Worm (Caenorhabditis elegans) whole organism, L3 larva: ENCODE results near the gene eat-6.
A peak's percentile ranks its signal among the peaks of the same experiment; 100 is the strongest.

Source experiments
- R02D3.7 ChIP-seq: fragments of 150-350 bp; optimal IDR thresholded peaks from 2 replicates; lab custom pipeline; 2014; ENCODE audit warnings: missing biosample characterization, missing genetic modification characterization
- ZK546.5 ChIP-seq: sonication (generic microtip); optimal IDR thresholded peaks from 2 replicates; lab custom pipeline; 2017; ENCODE audit warnings: missing biosample characterization, missing genetic modification characterization
- aly-2 ChIP-seq: fragments of 150-350 bp; optimal IDR thresholded peaks from 2 replicates; lab custom pipeline; 2014; ENCODE audit warnings: missing biosample characterization, missing genetic modification characterization
- ama-1 ChIP-seq: fragments of 150-350 bp; optimal IDR thresholded peaks from 2 replicates; lab custom pipeline; 2018
- ceh-16 ChIP-seq: sonication (generic microtip); optimal IDR thresholded peaks from 2 replicates; lab custom pipeline; 2017; ENCODE audit warnings: missing biosample characterization, missing genetic modification characterization
- ceh-82 ChIP-seq: fragments of 150-350 bp; optimal IDR thresholded peaks from 2 replicates; lab custom pipeline; 2014; ENCODE audit warnings: missing biosample characterization, missing genetic modification characterization
- ceh-9 ChIP-seq: sonication (generic microtip); optimal IDR thresholded peaks from 2 replicates; lab custom pipeline; 2018; ENCODE audit warnings: missing biosample characterization, missing genetic modification characterization
- daf-12 ChIP-seq: fragments of 150-350 bp; optimal IDR thresholded peaks from 2 replicates; lab custom pipeline; 2014; ENCODE audit warnings: missing biosample characterization, missing genetic modification reagents, missing genetic modification characterization
- egl-27 ChIP-seq: sonication (generic microtip); optimal IDR thresholded peaks from 4 replicates; lab custom pipeline; 2017; ENCODE audit warnings: missing biosample characterization, missing genetic modification reagents, missing genetic modification characterization
- egl-5 ChIP-seq: fragments of 150-350 bp; optimal IDR thresholded peaks from 2 replicates; lab custom pipeline; 2017; ENCODE audit warnings: missing biosample characterization, missing genetic modification reagents, missing genetic modification characterization, inconsistent platforms
- elt-1 ChIP-seq: fragments of 150-350 bp; optimal IDR thresholded peaks from 2 replicates; lab custom pipeline; 2014; ENCODE audit warnings: missing biosample characterization, missing genetic modification characterization
- elt-2 ChIP-seq: sonication (generic microtip); optimal IDR thresholded peaks from 2 replicates; lab custom pipeline; 2016; ENCODE audit warnings: missing genetic modification reagents, mild to moderate bottlenecking, missing genetic modification characterization, missing compliant biosample characterization
- elt-3 ChIP-seq, 3 experiments: fragments of 150-350 bp in 1 of 3; sonication (generic microtip) in 2 of 3; optimal IDR thresholded peaks; 2 replicates in 2 of 3; 4 replicates in 1 of 3; lab custom pipeline; 2014 to 2017; ENCODE audit warnings: missing biosample characterization in 3 of 3, missing genetic modification characterization in 3 of 3
- fkh-10 ChIP-seq: sonication (generic microtip); optimal IDR thresholded peaks from 2 replicates; lab custom pipeline; 2017; ENCODE audit warnings: missing biosample characterization, missing genetic modification reagents, missing genetic modification characterization
- fkh-2 ChIP-seq: fragments of 150-350 bp; optimal IDR thresholded peaks from 2 replicates; lab custom pipeline; 2014; ENCODE audit warnings: missing biosample characterization, missing genetic modification reagents, missing genetic modification characterization
- fos-1 ChIP-seq: fragments of 150-350 bp; optimal IDR thresholded peaks from 2 replicates; lab custom pipeline; 2014; ENCODE audit warnings: missing biosample characterization, missing genetic modification characterization
- hmg-11 ChIP-seq: sonication (generic microtip); optimal IDR thresholded peaks from 2 replicates; lab custom pipeline; 2016; ENCODE audit warnings: missing genetic modification characterization, missing compliant biosample characterization
- jun-1 ChIP-seq: fragments of 150-350 bp; optimal IDR thresholded peaks from 2 replicates; lab custom pipeline; 2014; ENCODE audit warnings: missing biosample characterization, missing genetic modification reagents, missing genetic modification characterization
- lin-15B ChIP-seq: fragments of 150-350 bp; optimal IDR thresholded peaks from 2 replicates; lab custom pipeline; 2014; ENCODE audit warnings: missing biosample characterization, missing genetic modification characterization
- lin-39 ChIP-seq: fragments of 150-350 bp; optimal IDR thresholded peaks from 2 replicates; lab custom pipeline; 2018; ENCODE audit warnings: missing biosample characterization, missing genetic modification reagents, missing genetic modification characterization
- lsy-12 ChIP-seq: sonication (generic microtip); optimal IDR thresholded peaks from 2 replicates; lab custom pipeline; 2016; ENCODE audit warnings: mild to moderate bottlenecking, missing genetic modification characterization, missing compliant biosample characterization
- mdl-1 ChIP-seq: fragments of 150-350 bp; optimal IDR thresholded peaks from 2 replicates; lab custom pipeline; 2014; ENCODE audit warnings: missing biosample characterization, missing genetic modification characterization
- mml-1 ChIP-seq: fragments of 150-350 bp; sonication (generic microtip); optimal IDR thresholded peaks from 3 replicates; lab custom pipeline; 2014; ENCODE audit warnings: missing biosample characterization, missing genetic modification characterization
- nfya-1 ChIP-seq: sonication (generic microtip); optimal IDR thresholded peaks from 2 replicates; lab custom pipeline; 2017; ENCODE audit warnings: missing genetic modification characterization, mild to moderate bottlenecking, missing compliant biosample characterization, antibody characterized with exemption, moderate library complexity; ENCODE audit not compliant: insufficient read depth
- nhr-11 ChIP-seq: fragments of 150-350 bp; optimal IDR thresholded peaks from 2 replicates; lab custom pipeline; 2014; ENCODE audit warnings: missing biosample characterization, missing genetic modification characterization
- nhr-12 ChIP-seq: fragments of 150-350 bp; optimal IDR thresholded peaks from 2 replicates; lab custom pipeline; 2014; ENCODE audit warnings: missing biosample characterization, missing genetic modification characterization
- nhr-23 ChIP-seq: fragments of 150-350 bp; optimal IDR thresholded peaks from 2 replicates; lab custom pipeline; 2014; ENCODE audit warnings: missing biosample characterization, missing genetic modification reagents, missing genetic modification characterization
- nhr-237 ChIP-seq: fragments of 150-350 bp; optimal IDR thresholded peaks from 2 replicates; lab custom pipeline; 2014; ENCODE audit warnings: missing biosample characterization, missing genetic modification characterization
- nhr-25 ChIP-seq: sonication (generic microtip); optimal IDR thresholded peaks from 2 replicates; lab custom pipeline; 2017; ENCODE audit warnings: missing biosample characterization, missing genetic modification characterization
- nhr-28 ChIP-seq: fragments of 150-350 bp; optimal IDR thresholded peaks from 2 replicates; lab custom pipeline; 2014; ENCODE audit warnings: missing biosample characterization, missing genetic modification characterization
- nhr-43 ChIP-seq: sonication (generic microtip); optimal IDR thresholded peaks from 2 replicates; lab custom pipeline; 2016; ENCODE audit warnings: mild to moderate bottlenecking, missing genetic modification characterization, missing compliant biosample characterization; ENCODE audit not compliant: poor library complexity, severe bottlenecking
- nhr-67 ChIP-seq: fragments of 150-350 bp; optimal IDR thresholded peaks from 2 replicates; lab custom pipeline; 2014; ENCODE audit warnings: missing biosample characterization, missing genetic modification characterization
- nhr-76 ChIP-seq: fragments of 150-350 bp; sonication (generic microtip); optimal IDR thresholded peaks from 5 replicates; lab custom pipeline; 2014; ENCODE audit warnings: missing biosample characterization, missing genetic modification characterization
- pha-4 ChIP-seq: fragments of 150-350 bp; optimal IDR thresholded peaks from 2 replicates; lab custom pipeline; 2014; ENCODE audit warnings: missing biosample characterization, missing genetic modification reagents, missing genetic modification characterization
- pqm-1 ChIP-seq: fragments of 150-350 bp; optimal IDR thresholded peaks from 2 replicates; lab custom pipeline; 2017; ENCODE audit warnings: missing biosample characterization, missing genetic modification characterization, inconsistent platforms
- sea-2 ChIP-seq: fragments of 150-350 bp; sonication (generic microtip); optimal IDR thresholded peaks from 4 replicates; lab custom pipeline; 2014; ENCODE audit warnings: missing biosample characterization, missing genetic modification reagents, missing genetic modification characterization
- skn-1 ChIP-seq: fragments of 150-350 bp; optimal IDR thresholded peaks from 2 replicates; lab custom pipeline; 2014; ENCODE audit warnings: missing biosample characterization, missing genetic modification characterization
- snpc-4 ChIP-seq: fragments of 150-350 bp; optimal IDR thresholded peaks from 2 replicates; lab custom pipeline; 2014; ENCODE audit warnings: missing biosample characterization, missing genetic modification characterization
- tbx-2 ChIP-seq: sonication (generic microtip); optimal IDR thresholded peaks from 2 replicates; lab custom pipeline; 2016; ENCODE audit warnings: mild to moderate bottlenecking, missing genetic modification characterization, missing compliant biosample characterization
- unc-39 ChIP-seq: sonication (generic microtip); optimal IDR thresholded peaks from 4 replicates; lab custom pipeline; 2017; ENCODE audit warnings: missing biosample characterization, missing genetic modification characterization
- unc-62 ChIP-seq: fragments of 150-350 bp; sonication (generic microtip); optimal IDR thresholded peaks from 4 replicates; lab custom pipeline; 2014; ENCODE audit warnings: missing biosample characterization, missing genetic modification reagents, missing genetic modification characterization
- zag-1 ChIP-seq: fragments of 150-350 bp; optimal IDR thresholded peaks from 2 replicates; lab custom pipeline; 2014; ENCODE audit warnings: missing biosample characterization, missing genetic modification characterization
- ztf-11 ChIP-seq: fragments of 150-350 bp; optimal IDR thresholded peaks from 2 replicates; lab custom pipeline; 2014; ENCODE audit warnings: missing biosample characterization, missing genetic modification characterization
- ztf-4 ChIP-seq: fragments of 150-350 bp; optimal IDR thresholded peaks from 2 replicates; lab custom pipeline; 2014; ENCODE audit warnings: missing biosample characterization, missing genetic modification characterization

eat-6 gene

ce11 chrV:13129895-13130294, at the start of gene eat-6:
Gene eat-6, minus strand, starts transcription at chrV:13129995.
- TF ChIP-seq ceh-82 (tag; lab: Kevin White, UChicago) (no peak), nhr-25 (peak; percentile 34)

ce11 chrV:13176814-13177213, 47.0 kb upstream of the eat-6 start:
- TF ChIP-seq nhr-25, result no peak
- TF ChIP-seq skn-1, result no peak
- TF ChIP-seq ztf-11 (tag; lab: Kevin White, UChicago), result no peak
- TF ChIP-seq R02D3.7 (tag; lab: Kevin White, UChicago), result no peak
- no peak for TF ChIP-seq nhr-23 (tag; lab: Kevin White, UChicago)
- TF ChIP-seq jun-1 (tag; lab: Kevin White, UChicago), result no peak
- no peak for TF ChIP-seq elt-3 (tag; optimal IDR thresholded peaks at IDR 0.05; lab: Kevin White, UChicago)
- TF ChIP-seq nhr-11 (tag; lab: Kevin White, UChicago), result no peak
- TF ChIP-seq ceh-16 (tag; lab: Kevin White, UChicago), result no peak
- TF ChIP-seq nhr-43, result no peak
- no peak for TF ChIP-seq ZK546.5 (tag; lab: Kevin White, UChicago)
- no peak for TF ChIP-seq pha-4
- no peak for TF ChIP-seq ama-1 (lab: Kevin White, UChicago)
- TF ChIP-seq pqm-1 (tag; lab: Kevin White, UChicago), result no peak
- TF ChIP-seq egl-27 (tag; lab: Kevin White, UChicago), result no peak
- TF ChIP-seq mdl-1, result no peak
- no peak for TF ChIP-seq lsy-12 (tag; lab: Kevin White, UChicago)
- no peak for TF ChIP-seq nhr-237 (tag; lab: Kevin White, UChicago)
- TF ChIP-seq nhr-67 (tag; lab: Kevin White, UChicago), result no peak
- TF ChIP-seq hmg-11 (tag; lab: Kevin White, UChicago), result no peak

- no peak for TF ChIP-seq daf-12 (tag; lab: Kevin White, UChicago)
- TF ChIP-seq nfya-1 (tag; lab: Kevin White, UChicago), result no peak
- TF ChIP-seq unc-39, result no peak
- TF ChIP-seq hmg-11 (tag; lab: Kevin White, UChicago), result peak; percentile 82
- no peak for TF ChIP-seq mml-1 (tag; lab: Kevin White, UChicago)
- TF ChIP-seq ztf-4 (tag; lab: Kevin White, UChicago), result no peak
- peak; percentile 57 for TF ChIP-seq pha-4
- peak; percentile 55 for TF ChIP-seq snpc-4 (tag; lab: Kevin White, UChicago)
- TF ChIP-seq nhr-76 (tag; lab: Kevin White, UChicago), result no peak
- no peak for TF ChIP-seq nhr-237 (tag; lab: Kevin White, UChicago)
- no peak for TF ChIP-seq ama-1 (lab: Kevin White, UChicago)
- TF ChIP-seq fkh-10 (GFP tag; lab: Kevin White, UChicago), result no peak
- TF ChIP-seq elt-1 (tag; lab: Kevin White, UChicago), result no peak
- no peak for TF ChIP-seq tbx-2 (tag; lab: Kevin White, UChicago)
- TF ChIP-seq unc-62 (GFP tag; lab: Kevin White, UChicago), result no peak
- no peak for TF ChIP-seq egl-27 (tag; lab: Kevin White, UChicago)
- no peak for TF ChIP-seq lsy-12 (tag; lab: Kevin White, UChicago)
- no peak for TF ChIP-seq ceh-16 (tag; lab: Kevin White, UChicago)
- no peak for TF ChIP-seq ceh-9 (tag; lab: Kevin White, UChicago)
- TF ChIP-seq pqm-1 (tag; lab: Kevin White, UChicago), result no peak
- no peak for TF ChIP-seq lin-15B (tag; lab: Kevin White, UChicago)
- no peak for TF ChIP-seq egl-5 (tag; lab: Kevin White, UChicago)
- no peak for TF ChIP-seq nhr-11 (tag; lab: Kevin White, UChicago)
- no peak for TF ChIP-seq skn-1
- TF ChIP-seq zag-1 (tag; lab: Kevin White, UChicago), result no peak
- peak; percentile 37 for TF ChIP-seq nhr-23 (tag; lab: Kevin White, UChicago)
- TF ChIP-seq nhr-12 (tag; lab: Kevin White, UChicago), result no peak
- peak; percentile 69 for TF ChIP-seq nhr-43
- TF ChIP-seq elt-2, result peak; percentile 34
- TF ChIP-seq jun-1 (tag; lab: Kevin White, UChicago), result no peak
- TF ChIP-seq elt-3 (tag; optimal IDR thresholded peaks at IDR 0.05; lab: Kevin White, UChicago), result no peak
- no peak for TF ChIP-seq ztf-11 (tag; lab: Kevin White, UChicago)
- no peak for TF ChIP-seq fos-1 (tag; lab: Kevin White, UChicago)
- TF ChIP-seq nhr-28 (tag; lab: Kevin White, UChicago), result no peak
- TF ChIP-seq nhr-67 (tag; lab: Kevin White, UChicago), result peak; percentile 4
- TF ChIP-seq fkh-2 (tag; lab: Kevin White, UChicago), result no peak
- no peak for TF ChIP-seq mdl-1
- no peak for TF ChIP-seq ceh-82 (tag; lab: Kevin White, UChicago)
- no peak for TF ChIP-seq sea-2 (GFP tag; lab: Kevin White, UChicago)
- no peak for TF ChIP-seq ZK546.5 (tag; lab: Kevin White, UChicago)
- TF ChIP-seq R02D3.7 (tag; lab: Kevin White, UChicago), result no peak
- TF ChIP-seq nhr-25, result no peak
- peak; percentile 69 for TF ChIP-seq aly-2
- TF ChIP-seq lin-39 (tag; lab: Kevin White, UChicago), result no peak
- TF ChIP-seq, all 47 proteins: peak for 8
These were observed 46.4 kb upstream of the eat-6 start, which contains the start of gene him-17 for ce11 chrV:13176117-13176753. Gene him-17, plus strand, starts transcription at chrV:13176711.
